Fruit fly (Drosophila melanogaster) whole organism, prepupa: Measurements from ENCODE around the gene CG3088.

ENCODE experiments used
- Blimp-1 ChIP-seq: fragments of 200-800 bp; sonication (Bioruptor generic); optimal IDR thresholded peaks from 3 replicates; lab custom pipeline; 2017; ENCODE audit warnings: missing biosample characterization, missing genetic modification characterization, mild to moderate bottlenecking, moderate library complexity, missing genetic modification reagents
- CG10631 ChIP-seq: fragments of 200-800 bp; sonication (Bioruptor generic); optimal IDR thresholded peaks from 2 replicates; lab custom pipeline; 2016; ENCODE audit warnings: missing biosample characterization, missing genetic modification characterization
- CG11294 ChIP-seq: fragments of 200-800 bp; sonication (Bioruptor generic); IDR thresholded peaks from 2 replicates; pipeline ENCODE4 v1.3.6; 2022; ENCODE audit warnings: missing biosample characterization, missing genetic modification characterization
- CG11762 ChIP-seq: fragments of 200-800 bp; sonication (Bioruptor generic); optimal IDR thresholded peaks from 3 replicates; lab custom pipeline; 2016; ENCODE audit warnings: missing biosample characterization, missing genetic modification characterization; ENCODE audit not compliant: insufficient read depth
- CG11902 ChIP-seq: fragments of 200-800 bp; sonication (Bioruptor generic); optimal IDR thresholded peaks from 3 replicates; lab custom pipeline; 2016; ENCODE audit warnings: missing biosample characterization, missing genetic modification characterization
- CG15336 ChIP-seq: fragments of 200-800 bp; sonication (Bioruptor generic); IDR thresholded peaks from 2 replicates; pipeline ENCODE4 v1.3.6; 2022; ENCODE audit warnings: missing biosample characterization, missing genetic modification characterization
- CG1621 ChIP-seq: fragments of 200-800 bp; sonication (Bioruptor generic); optimal IDR thresholded peaks from 3 replicates; lab custom pipeline; 2018; ENCODE audit warnings: missing biosample characterization, mild to moderate bottlenecking, missing genetic modification characterization
- CG16779 ChIP-seq: fragments of 200-800 bp; sonication (Bioruptor generic); optimal IDR thresholded peaks from 3 replicates; lab custom pipeline; 2017; ENCODE audit warnings: missing biosample characterization, mild to moderate bottlenecking, missing genetic modification characterization
- CG3032 ChIP-seq: fragments of 200-800 bp; optimal IDR thresholded peaks from 2 replicates; lab custom pipeline; 2019; ENCODE audit warnings: missing biosample characterization, mild to moderate bottlenecking, missing genetic modification characterization, moderate library complexity
- CG31627 ChIP-seq: fragments of 200-800 bp; sonication (Bioruptor generic); optimal IDR thresholded peaks from 3 replicates; lab custom pipeline; 2016; ENCODE audit warnings: missing biosample characterization, missing genetic modification characterization
- CG32006 ChIP-seq: fragments of 200-800 bp; sonication (Bioruptor generic); optimal IDR thresholded peaks from 3 replicates; lab custom pipeline; 2017; ENCODE audit warnings: missing biosample characterization, mild to moderate bottlenecking, missing genetic modification characterization
- CG34406 ChIP-seq: fragments of 200-800 bp; sonication (Bioruptor generic); optimal IDR thresholded peaks from 3 replicates; lab custom pipeline; 2016; ENCODE audit warnings: missing biosample characterization, missing genetic modification characterization
- CG3919 ChIP-seq: fragments of 200-800 bp; sonication (Bioruptor generic); optimal IDR thresholded peaks from 3 replicates; lab custom pipeline; 2016; ENCODE audit warnings: missing biosample characterization, missing genetic modification characterization
- CG6163 ChIP-seq: fragments of 200-800 bp; sonication (Bioruptor generic); IDR thresholded peaks from 3 replicates; pipeline ENCODE4 v1.3.6; 2022; ENCODE audit warnings: missing biosample characterization, missing genetic modification characterization
- CG6276 ChIP-seq: fragments of 200-800 bp; sonication (Bioruptor generic); optimal IDR thresholded peaks from 2 replicates; lab custom pipeline; 2017; ENCODE audit warnings: missing biosample characterization, mild to moderate bottlenecking, missing genetic modification characterization
- CG6808 ChIP-seq: fragments of 200-800 bp; sonication (Bioruptor generic); optimal IDR thresholded peaks from 3 replicates; lab custom pipeline; 2017; ENCODE audit warnings: missing biosample characterization, missing genetic modification characterization, mild to moderate bottlenecking, moderate library complexity, missing genetic modification reagents
- CG6854 ChIP-seq: fragments of 200-800 bp; sonication (Bioruptor generic); optimal IDR thresholded peaks from 2 replicates; lab custom pipeline; 2017; ENCODE audit warnings: missing biosample characterization, mild to moderate bottlenecking, missing genetic modification characterization
- CG8119 ChIP-seq: fragments of 200-800 bp; sonication (Bioruptor generic); IDR thresholded peaks from 3 replicates; pipeline ENCODE4 v1.3.6; 2022; ENCODE audit warnings: missing biosample characterization, missing genetic modification characterization
- CG8632 ChIP-seq: fragments of 200-800 bp; sonication (Bioruptor generic); optimal IDR thresholded peaks from 3 replicates; lab custom pipeline; 2016; ENCODE audit warnings: missing biosample characterization, missing genetic modification characterization
- CG9139 ChIP-seq: fragments of 200-800 bp; sonication (Bioruptor generic); optimal IDR thresholded peaks from 3 replicates; lab custom pipeline; 2017; ENCODE audit warnings: missing biosample characterization, mild to moderate bottlenecking, missing genetic modification characterization
- Eip75B ChIP-seq: fragments of 200-800 bp; sonication (Bioruptor generic); optimal IDR thresholded peaks from 3 replicates; lab custom pipeline; 2016; ENCODE audit warnings: missing biosample characterization, missing genetic modification characterization
- Eip78C ChIP-seq: fragments of 200-800 bp; sonication (Bioruptor generic); peaks from one replicate; lab custom pipeline; 2016; ENCODE audit warnings: missing biosample characterization, missing genetic modification characterization
- Eip93F ChIP-seq: fragments of 200-800 bp; sonication (Bioruptor generic); optimal IDR thresholded peaks from 2 replicates; lab custom pipeline; 2016; ENCODE audit warnings: missing biosample characterization, mild to moderate bottlenecking, missing genetic modification characterization
- Ets21C ChIP-seq: fragments of 200-800 bp; sonication (Bioruptor generic); optimal IDR thresholded peaks from 3 replicates; lab custom pipeline; 2016; ENCODE audit warnings: missing biosample characterization, missing genetic modification characterization
- Ets96B ChIP-seq: fragments of 200-800 bp; optimal IDR thresholded peaks from 2 replicates; lab custom pipeline; 2019; ENCODE audit warnings: missing biosample characterization, mild to moderate bottlenecking, missing genetic modification characterization, moderate library complexity
- Gug ChIP-seq: fragments of 200-800 bp; sonication (Bioruptor generic); IDR thresholded peaks from 2 replicates; pipeline ENCODE4 v1.3.6; 2022; ENCODE audit warnings: missing biosample characterization, missing genetic modification characterization
- Hr38 ChIP-seq: sonication (Bioruptor generic); optimal IDR thresholded peaks from 2 replicates; lab custom pipeline; 2016; ENCODE audit warnings: missing biosample characterization, missing genetic modification characterization
- Hr39 ChIP-seq: fragments of 200-800 bp; sonication (Bioruptor generic); optimal IDR thresholded peaks from 2 replicates; lab custom pipeline; 2016; ENCODE audit warnings: missing biosample characterization, missing genetic modification characterization
- Hr4 ChIP-seq: fragments of 200-800 bp; sonication (Bioruptor generic); optimal IDR thresholded peaks from 3 replicates; lab custom pipeline; 2016; ENCODE audit warnings: missing biosample characterization, missing genetic modification characterization
- Lpt ChIP-seq: fragments of 200-800 bp; sonication (Bioruptor generic); optimal IDR thresholded peaks from 3 replicates; lab custom pipeline; 2016; ENCODE audit warnings: missing biosample characterization, missing genetic modification characterization
- OdsH ChIP-seq: fragments of 200-800 bp; sonication (Bioruptor generic); optimal IDR thresholded peaks from 3 replicates; lab custom pipeline; 2016; ENCODE audit warnings: missing biosample characterization, missing genetic modification characterization
- Smox ChIP-seq: fragments of 200-800 bp; sonication (Bioruptor generic); optimal IDR thresholded peaks from 3 replicates; lab custom pipeline; 2016; ENCODE audit warnings: missing biosample characterization, missing genetic modification characterization
- Sox14 ChIP-seq: fragments of 200-800 bp; sonication (Bioruptor generic); optimal IDR thresholded peaks from 3 replicates; lab custom pipeline; 2016; ENCODE audit warnings: missing biosample characterization, missing genetic modification characterization
- cyc ChIP-seq: fragments of 200-800 bp; sonication (Bioruptor generic); optimal IDR thresholded peaks from 3 replicates; lab custom pipeline; 2016; ENCODE audit warnings: missing biosample characterization, missing genetic modification characterization
- dac ChIP-seq: fragments of 200-800 bp; sonication (Bioruptor generic); optimal IDR thresholded peaks from 2 replicates; lab custom pipeline; 2017; ENCODE audit warnings: missing biosample characterization, mild to moderate bottlenecking, missing genetic modification characterization
- dsx ChIP-seq: fragments of 200-800 bp; optimal IDR thresholded peaks from 3 replicates; lab custom pipeline; 2019; ENCODE audit warnings: missing biosample characterization, mild to moderate bottlenecking, missing genetic modification characterization, moderate library complexity; ENCODE audit not compliant: poor library complexity, severe bottlenecking
- eg ChIP-seq: fragments of 200-800 bp; sonication (Bioruptor generic); IDR thresholded peaks from 3 replicates; pipeline ENCODE4 v1.3.6; 2022; ENCODE audit warnings: missing biosample characterization, missing genetic modification characterization
- fd59A ChIP-seq: fragments of 200-800 bp; sonication (Bioruptor generic); optimal IDR thresholded peaks from 2 replicates; lab custom pipeline; 2017; ENCODE audit warnings: missing biosample characterization, mild to moderate bottlenecking, missing genetic modification characterization, missing genetic modification reagents
- fd85E ChIP-seq: fragments of 200-800 bp; sonication (Bioruptor generic); optimal IDR thresholded peaks from 3 replicates; lab custom pipeline; 2016; ENCODE audit warnings: missing biosample characterization, missing genetic modification characterization
- fkh ChIP-seq: fragments of 200-800 bp; sonication (Bioruptor generic); optimal IDR thresholded peaks from 3 replicates; lab custom pipeline; 2017; ENCODE audit warnings: missing biosample characterization, mild to moderate bottlenecking, missing genetic modification characterization, moderate library complexity
- lz ChIP-seq: fragments of 200-800 bp; sonication (Bioruptor generic); optimal IDR thresholded peaks from 3 replicates; lab custom pipeline; 2016; ENCODE audit warnings: missing biosample characterization, missing genetic modification characterization
- pdm3 ChIP-seq: fragments of 200-800 bp; sonication (Bioruptor generic); optimal IDR thresholded peaks from 3 replicates; lab custom pipeline; 2016; ENCODE audit warnings: missing biosample characterization, missing genetic modification characterization
- salr ChIP-seq, 2 experiments: fragments of 200-800 bp; sonication (Bioruptor generic); optimal IDR thresholded peaks; 3 replicates each; lab custom pipeline; 2016 to 2018; ENCODE audit warnings: missing biosample characterization in 2 of 2, missing genetic modification characterization in 2 of 2, mild to moderate bottlenecking in 1 of 2
- spab ChIP-seq: fragments of 200-800 bp; sonication (Bioruptor generic); optimal IDR thresholded peaks from 2 replicates; lab custom pipeline; 2017; ENCODE audit warnings: missing biosample characterization, mild to moderate bottlenecking, missing genetic modification characterization, missing genetic modification reagents
- svp ChIP-seq: fragments of 200-800 bp; sonication (Bioruptor generic); peaks from one replicate; lab custom pipeline; 2016; ENCODE audit warnings: missing biosample characterization, missing genetic modification characterization
- topi ChIP-seq: fragments of 200-800 bp; sonication (Bioruptor generic); optimal IDR thresholded peaks from 3 replicates; lab custom pipeline; 2016; ENCODE audit warnings: missing biosample characterization, missing genetic modification characterization
- vri ChIP-seq: fragments of 200-800 bp; sonication (Bioruptor generic); optimal IDR thresholded peaks from 3 replicates; lab custom pipeline; 2016; ENCODE audit warnings: missing biosample characterization, mild to moderate bottlenecking, missing genetic modification characterization

The CG3088 gene

dm6 chr3L:9552190-9552809 lies 48.8 kb downstream of the CG3088 start:
- peak; percentile 19 for TF ChIP-seq fkh
- TF ChIP-seq Sox14, result no peak
- TF ChIP-seq eg (GFP tag; lab: Robert Waterston, UW), result peak; percentile 61; the same call in 2 of the 3 replicates
- peak; percentile 58 for TF ChIP-seq Eip78C (GFP tag; lab: Kevin White, UChicago)
- TF ChIP-seq CG1621 (tag; lab: Kevin White, UChicago), result no peak
- TF ChIP-seq CG32006, result no peak
- no peak; the same call in 1 of the 2 replicates for TF ChIP-seq CG11294
- TF ChIP-seq fd59A, result no peak
- peak; percentile 46 for TF ChIP-seq svp
- TF ChIP-seq Gug (GFP tag; lab: Robert Waterston, UW), result peak; percentile 49; the same call in 1 of the 2 replicates
- TF ChIP-seq Hr4 (GFP tag; lab: Kevin White, UChicago), result peak; percentile 4
- TF ChIP-seq, all 60 proteins: peak for 6

dm6 chr3L:9550873-9551580 lies 50.1 kb downstream of the CG3088 start:
- TF ChIP-seq CG6854 (GFP tag; lab: Kevin White, UChicago) (peak; percentile 34), CG9139 (GFP tag; lab: Kevin White, UChicago) (peak; percentile 75), lz (GFP tag; lab: Kevin White, UChicago) (no peak), CG3032 (tag; lab: Kevin White, UChicago) (peak; percentile 28), CG6808 (peak; percentile 72), CG32006 (no peak), CG1621 (tag; lab: Kevin White, UChicago) (peak; percentile 53), CG15336 (GFP tag; lab: Robert Waterston, UW) (no peak), dsx (GFP tag; lab: Kevin White, UChicago) (no peak), CG6276 (GFP tag; lab: Kevin White, UChicago) (no peak), Smox (GFP tag; lab: Kevin White, UChicago) (no peak), fkh (no peak), Eip78C (GFP tag; lab: Kevin White, UChicago) (peak; percentile 88), Blimp-1 (GFP tag; lab: Kevin White, UChicago) (no peak), CG11902 (GFP tag; lab: Kevin White, UChicago) (no peak), Eip93F (no peak), fd85E (peak; percentile 2), CG16779 (tag; lab: Kevin White, UChicago) (peak; percentile 24), salr (GFP tag; optimal IDR thresholded peaks at IDR 0.05; lab: Kevin White, UChicago) (no peak), CG34406 (GFP tag; lab: Kevin White, UChicago) (peak; percentile 58), topi (peak; percentile 18), OdsH (peak; percentile 15), Ets96B (tag; lab: Kevin White, UChicago) (peak; percentile 27), CG8119 (GFP tag; lab: Robert Waterston, UW) (0 out of 3 replicates have a peak, but pooled peaks have one; percentile 15), pdm3 (GFP tag; lab: Kevin White, UChicago) (peak; percentile 23), CG10631 (GFP tag; lab: Kevin White, UChicago) (no peak), vri (no peak), Hr39 (GFP tag; lab: Kevin White, UChicago) (no peak), spab (GFP tag; lab: Kevin White, UChicago) (peak; percentile 58), Lpt (GFP tag; lab: Kevin White, UChicago) (peak; percentile 14), CG6163 (GFP tag; lab: Robert Waterston, UW) (peak; percentile 75; the same call in 2 of the 3 replicates), Eip75B (GFP tag; lab: Kevin White, UChicago) (peak; percentile 37), Sox14 (peak; percentile 45), cyc (GFP tag; lab: Kevin White, UChicago) (no peak), CG11762 (GFP tag; lab: Kevin White, UChicago) (peak; percentile 31), CG8632 (peak; percentile 59), svp (peak; percentile 90), CG3919 (peak; percentile 49), CG31627 (GFP tag; lab: Kevin White, UChicago) (no peak), dac (GFP tag; lab: Kevin White, UChicago) (no peak), CG11294 (no peak), Ets21C (no peak), Hr38 (no peak)
